Worm (Caenorhabditis elegans) whole organism, late embryonic: ENCODE data around the gene srx-77.

ENCODE experiments used
- ahr-1 ChIP-seq: sonication (generic microtip); optimal IDR thresholded peaks from 2 replicates; lab custom pipeline; 2016; ENCODE audit warnings: missing genetic modification characterization, missing compliant biosample characterization
- ama-1 ChIP-seq: fragments of 150-350 bp; optimal IDR thresholded peaks from 2 replicates; lab custom pipeline; 2014
- lin-11 ChIP-seq: fragments of 200-800 bp; sonication (Bioruptor generic); optimal IDR thresholded peaks from 2 replicates; lab custom pipeline; 2018; ENCODE audit warnings: mild to moderate bottlenecking, missing genetic modification characterization, missing compliant biosample characterization
- madf-2 ChIP-seq: sonication (generic microtip); optimal IDR thresholded peaks from 2 replicates; lab custom pipeline; 2017; ENCODE audit warnings: missing genetic modification characterization, missing compliant biosample characterization
- nhr-11 ChIP-seq: fragments of 150-350 bp; optimal IDR thresholded peaks from 2 replicates; lab custom pipeline; 2014; ENCODE audit warnings: missing biosample characterization, missing genetic modification characterization
- pax-1 ChIP-seq: fragments of 150-350 bp; optimal IDR thresholded peaks from 2 replicates; lab custom pipeline; 2014; ENCODE audit warnings: missing biosample characterization, missing genetic modification characterization
- pqm-1 ChIP-seq: sonication (generic microtip); optimal IDR thresholded peaks from 2 replicates; lab custom pipeline; 2016; ENCODE audit warnings: missing genetic modification characterization, missing compliant biosample characterization
- tbx-2 ChIP-seq: sonication (generic microtip); optimal IDR thresholded peaks from 2 replicates; lab custom pipeline; 2016; ENCODE audit warnings: missing genetic modification characterization, missing compliant biosample characterization
- unc-55 ChIP-seq: sonication (generic microtip); optimal IDR thresholded peaks from 2 replicates; lab custom pipeline; 2017; ENCODE audit warnings: missing biosample characterization, missing genetic modification reagents, missing genetic modification characterization

- TF ChIP-seq ahr-1 (tag; lab: Kevin White, UChicago) (no peak), madf-2 (tag; lab: Kevin White, UChicago) (no peak), pqm-1 (tag; lab: Kevin White, UChicago) (no peak), tbx-2 (tag; lab: Kevin White, UChicago) (no peak), pax-1 (tag; lab: Kevin White, UChicago) (no peak), nhr-11 (tag; lab: Kevin White, UChicago) (no peak), ama-1 (no peak), unc-55 (GFP tag; lab: Kevin White, UChicago) (no peak), lin-11 (no peak)
These were observed 45.0 kb downstream of the srx-77 start for ce11 chrV:4623535-4623934.
